Fruit fly (Drosophila melanogaster) whole organism, embryonic: ENCODE measurements around the gene CG17230.

Experiments used
- CG11398 ChIP-seq: fragments of 200-800 bp; sonication (Bioruptor generic); optimal IDR thresholded peaks from 2 replicates; lab custom pipeline; 2016; ENCODE audit warnings: missing biosample characterization, missing genetic modification characterization
- CG11504 ChIP-seq: fragments of 200-800 bp; sonication (Bioruptor generic); optimal IDR thresholded peaks from 3 replicates; lab custom pipeline; 2019; ENCODE audit warnings: missing biosample characterization, mild to moderate bottlenecking, missing genetic modification characterization, moderate library complexity
- CG1233 ChIP-seq: fragments of 200-800 bp; sonication (Bioruptor generic); optimal IDR thresholded peaks from 4 replicates; lab custom pipeline; 2018; ENCODE audit warnings: missing biosample characterization, mild to moderate bottlenecking, missing genetic modification characterization
- CG13296 ChIP-seq: fragments of 200-800 bp; sonication (Bioruptor generic); optimal IDR thresholded peaks from 3 replicates; lab custom pipeline; 2018; ENCODE audit warnings: missing biosample characterization, mild to moderate bottlenecking, missing genetic modification characterization
- CG14667 ChIP-seq: fragments of 200-800 bp; sonication (Bioruptor generic); IDR thresholded peaks from 2 replicates; pipeline ENCODE4 v1.3.6; 2022; ENCODE audit warnings: missing biosample characterization, missing genetic modification characterization
- CG14965 ChIP-seq: fragments of 200-800 bp; sonication (Bioruptor generic); optimal IDR thresholded peaks from 2 replicates; lab custom pipeline; 2016; ENCODE audit warnings: missing biosample characterization, missing genetic modification characterization, borderline replicate concordance
- CG15479 ChIP-seq: fragments of 200-800 bp; sonication (Bioruptor generic); optimal IDR thresholded peaks from 3 replicates; lab custom pipeline; 2019; ENCODE audit warnings: missing biosample characterization, mild to moderate bottlenecking, missing genetic modification characterization, moderate library complexity
- CG1602 ChIP-seq: fragments of 200-800 bp; sonication (Bioruptor generic); optimal IDR thresholded peaks from 3 replicates; lab custom pipeline; 2016; ENCODE audit warnings: missing biosample characterization, missing genetic modification characterization
- CG17328 ChIP-seq: fragments of 200-800 bp; sonication (Bioruptor generic); IDR thresholded peaks from 2 replicates; pipeline ENCODE4 v1.3.6; 2022; ENCODE audit warnings: missing biosample characterization, missing genetic modification characterization
- CG17359 ChIP-seq: fragments of 200-800 bp; sonication (Bioruptor generic); optimal IDR thresholded peaks from 3 replicates; lab custom pipeline; 2018; ENCODE audit warnings: missing biosample characterization, mild to moderate bottlenecking, missing genetic modification characterization, moderate library complexity
- CG17385 ChIP-seq: fragments of 200-800 bp; sonication (Bioruptor generic); optimal IDR thresholded peaks from 3 replicates; lab custom pipeline; 2018; ENCODE audit warnings: missing biosample characterization, mild to moderate bottlenecking, missing genetic modification characterization
- CG17912 ChIP-seq: fragments of 200-800 bp; sonication (Bioruptor generic); optimal IDR thresholded peaks from 2 replicates; lab custom pipeline; 2018; ENCODE audit warnings: missing biosample characterization, mild to moderate bottlenecking, missing genetic modification characterization
- CG2116 ChIP-seq: fragments of 200-800 bp; sonication (Bioruptor generic); optimal IDR thresholded peaks from 3 replicates; lab custom pipeline; 2018; ENCODE audit warnings: missing biosample characterization, mild to moderate bottlenecking, missing genetic modification characterization
- CG2889 ChIP-seq: fragments of 200-800 bp; sonication (Bioruptor generic); IDR thresholded peaks from 3 replicates; pipeline ENCODE4 v1.3.6; 2022; ENCODE audit warnings: missing biosample characterization, missing genetic modification characterization
- CG31388 ChIP-seq: fragments of 200-800 bp; sonication (Bioruptor generic); optimal IDR thresholded peaks from 2 replicates; lab custom pipeline; 2016; ENCODE audit warnings: missing biosample characterization, missing genetic modification characterization
- CG32532 ChIP-seq: fragments of 200-800 bp; sonication (Bioruptor generic); IDR thresholded peaks from 2 replicates; pipeline ENCODE4 v1.3.6; 2022; ENCODE audit warnings: missing biosample characterization, missing genetic modification characterization
- CG34376 ChIP-seq: fragments of 200-800 bp; sonication (Bioruptor generic); optimal IDR thresholded peaks from 2 replicates; lab custom pipeline; 2018; ENCODE audit warnings: missing biosample characterization, mild to moderate bottlenecking, missing genetic modification characterization
- CG3847 ChIP-seq: fragments of 200-800 bp; sonication (Bioruptor generic); IDR thresholded peaks from 2 replicates; pipeline ENCODE4 v1.3.6; 2022; ENCODE audit warnings: missing biosample characterization, missing genetic modification characterization
- CG4854 ChIP-seq: fragments of 200-800 bp; sonication (Bioruptor generic); optimal IDR thresholded peaks from 2 replicates; lab custom pipeline; 2016; ENCODE audit warnings: missing biosample characterization, missing genetic modification characterization, inconsistent platforms
- CG5180 ChIP-seq: fragments of 200-800 bp; sonication (Bioruptor generic); optimal IDR thresholded peaks from 3 replicates; lab custom pipeline; 2017; ENCODE audit warnings: missing biosample characterization, missing genetic modification characterization, mild to moderate bottlenecking, moderate library complexity, missing genetic modification reagents
- CG9876 ChIP-seq: fragments of 200-800 bp; sonication (Bioruptor generic); optimal IDR thresholded peaks from 2 replicates; lab custom pipeline; 2016; ENCODE audit warnings: missing biosample characterization, missing genetic modification characterization
- CoRest ChIP-seq: fragments of 200-800 bp; sonication (Bioruptor generic); optimal IDR thresholded peaks from 3 replicates; lab custom pipeline; 2018; ENCODE audit warnings: missing biosample characterization, mild to moderate bottlenecking, missing genetic modification characterization, moderate library complexity
- Dad ChIP-seq: fragments of 200-800 bp; sonication (Bioruptor generic); optimal IDR thresholded peaks from 3 replicates; lab custom pipeline; 2016; ENCODE audit warnings: missing biosample characterization, missing genetic modification characterization
- Fer3 ChIP-seq: fragments of 200-800 bp; sonication (Bioruptor generic); optimal IDR thresholded peaks from 2 replicates; lab custom pipeline; 2018; ENCODE audit warnings: missing biosample characterization, mild to moderate bottlenecking, missing genetic modification characterization, moderate library complexity
- HHEX ChIP-seq: fragments of 200-800 bp; sonication (Bioruptor generic); optimal IDR thresholded peaks from 3 replicates; lab custom pipeline; 2017; ENCODE audit warnings: missing biosample characterization, mild to moderate bottlenecking, missing genetic modification characterization, missing genetic modification reagents
- HLH4C ChIP-seq: fragments of 200-800 bp; sonication (Bioruptor generic); IDR thresholded peaks from 3 replicates; pipeline ENCODE4 v1.3.6; 2022; ENCODE audit warnings: missing biosample characterization, missing genetic modification characterization; ENCODE audit not compliant: partially characterized antibody
- MESR4 ChIP-seq: fragments of 200-800 bp; sonication (Bioruptor generic); optimal IDR thresholded peaks from 2 replicates; lab custom pipeline; 2018; ENCODE audit warnings: missing biosample characterization, mild to moderate bottlenecking, missing genetic modification characterization, moderate library complexity
- Oaz ChIP-seq: fragments of 200-800 bp; sonication (Bioruptor generic); IDR thresholded peaks from 2 replicates; pipeline ENCODE4 v1.3.6; 2022; ENCODE audit warnings: missing biosample characterization, missing genetic modification characterization
- Scr ChIP-seq: fragments of 200-800 bp; sonication (Bioruptor generic); IDR thresholded peaks from 2 replicates; pipeline ENCODE4 v1.3.6; 2022; ENCODE audit warnings: missing biosample characterization, missing genetic modification characterization; ENCODE audit not compliant: partially characterized antibody
- bowl ChIP-seq: fragments of 200-800 bp; sonication (Bioruptor generic); IDR thresholded peaks from 2 replicates; pipeline ENCODE4 v1.3.6; 2022; ENCODE audit warnings: missing biosample characterization, missing genetic modification characterization
- bsh ChIP-seq, 2 experiments: fragments of 200-800 bp; sonication (Bioruptor generic); optimal IDR thresholded peaks; 2 replicates each; lab custom pipeline; 2017 to 2018; ENCODE audit warnings: mild to moderate bottlenecking in 2 of 2, missing biosample characterization in 2 of 2, missing genetic modification characterization in 2 of 2, moderate library complexity in 1 of 2
- btn ChIP-seq: fragments of 200-800 bp; sonication (Bioruptor generic); optimal IDR thresholded peaks from 2 replicates; lab custom pipeline; 2016; ENCODE audit warnings: missing biosample characterization, missing genetic modification characterization
- chn ChIP-seq: fragments of 200-800 bp; sonication (Bioruptor generic); optimal IDR thresholded peaks from 2 replicates; lab custom pipeline; 2016; ENCODE audit warnings: missing biosample characterization, missing genetic modification characterization
- esg ChIP-seq: fragments of 200-800 bp; sonication (Bioruptor generic); conservative IDR thresholded peaks from 2 replicates; pipeline ENCODE4 v1.3.6; 2022; ENCODE audit warnings: missing biosample characterization, missing genetic modification characterization
- fd96Cb ChIP-seq: fragments of 200-800 bp; sonication (Bioruptor generic); optimal IDR thresholded peaks from 2 replicates; lab custom pipeline; 2018; ENCODE audit warnings: missing biosample characterization, mild to moderate bottlenecking, missing genetic modification characterization, moderate library complexity
- gsb ChIP-seq: fragments of 200-800 bp; sonication (Bioruptor generic); IDR thresholded peaks from 2 replicates; pipeline ENCODE4 v1.3.6; 2022; ENCODE audit warnings: missing biosample characterization, missing genetic modification characterization
- ham ChIP-seq: fragments of 200-800 bp; sonication (Bioruptor generic); IDR thresholded peaks from 2 replicates; pipeline ENCODE4 v1.3.6; 2022; ENCODE audit warnings: missing biosample characterization, missing genetic modification characterization
- jigr1 ChIP-seq: fragments of 200-800 bp; sonication (Bioruptor generic); IDR thresholded peaks from 3 replicates; pipeline ENCODE4 v1.3.6; 2022; ENCODE audit warnings: missing biosample characterization, missing genetic modification characterization
- kni ChIP-seq: fragments of 200-800 bp; sonication (Bioruptor generic); optimal IDR thresholded peaks from 3 replicates; lab custom pipeline; 2017; ENCODE audit warnings: mild to moderate bottlenecking, missing biosample characterization, missing genetic modification reagents, missing genetic modification characterization
- lab ChIP-seq: fragments of 200-800 bp; sonication (Bioruptor generic); optimal IDR thresholded peaks from 3 replicates; lab custom pipeline; 2017; ENCODE audit warnings: missing biosample characterization, missing genetic modification characterization, mild to moderate bottlenecking, moderate library complexity, missing genetic modification reagents
- odd ChIP-seq: fragments of 200-800 bp; sonication (Bioruptor generic); optimal IDR thresholded peaks from 2 replicates; lab custom pipeline; 2017; ENCODE audit warnings: missing biosample characterization, mild to moderate bottlenecking, missing genetic modification characterization
- pita ChIP-seq: fragments of 200-800 bp; sonication (Bioruptor generic); optimal IDR thresholded peaks from 2 replicates; lab custom pipeline; 2017; ENCODE audit warnings: missing biosample characterization, mild to moderate bottlenecking, missing genetic modification characterization
- ro ChIP-seq: fragments of 200-800 bp; sonication (Bioruptor generic); IDR thresholded peaks from 2 replicates; pipeline ENCODE4 v1.3.6; 2022; ENCODE audit warnings: missing biosample characterization, missing genetic modification characterization
- scrt ChIP-seq: fragments of 200-800 bp; sonication (Bioruptor generic); optimal IDR thresholded peaks from 2 replicates; lab custom pipeline; 2018; ENCODE audit warnings: missing biosample characterization, mild to moderate bottlenecking, missing genetic modification characterization, moderate library complexity
- so ChIP-seq: fragments of 200-800 bp; sonication (Bioruptor generic); IDR thresholded peaks from 3 replicates; pipeline ENCODE4 v1.3.6; 2022; ENCODE audit warnings: missing biosample characterization, missing genetic modification characterization
- tap ChIP-seq: fragments of 200-800 bp; optimal IDR thresholded peaks from 3 replicates; lab custom pipeline; 2019; ENCODE audit warnings: missing biosample characterization, mild to moderate bottlenecking, missing genetic modification characterization, moderate library complexity
- tio ChIP-seq: fragments of 200-800 bp; sonication (Bioruptor generic); optimal IDR thresholded peaks from 2 replicates; lab custom pipeline; 2017; ENCODE audit warnings: missing biosample characterization, missing genetic modification characterization, inconsistent platforms
- tna ChIP-seq: fragments of 200-800 bp; sonication (Bioruptor generic); IDR thresholded peaks from 2 replicates; pipeline ENCODE4 v1.3.6; 2022; ENCODE audit warnings: missing biosample characterization, missing genetic modification characterization; ENCODE audit not compliant: partially characterized antibody
- trh ChIP-seq: fragments of 200-800 bp; sonication (Bioruptor generic); optimal IDR thresholded peaks from 2 replicates; lab custom pipeline; 2016; ENCODE audit warnings: missing biosample characterization, missing genetic modification characterization

The CG17230 gene

dm6 chr3R:11435537-11436234, 1.9 kb upstream of the CG17230 start, which contains the start of the genes Exd2 and CG5281 (continued):
- no peak for TF ChIP-seq bowl (GFP tag; lab: Robert Waterston, UW)
- TF ChIP-seq CG3847 (GFP tag; lab: Robert Waterston, UW), result peak; percentile 72
- no peak for TF ChIP-seq gsb (GFP tag; lab: Robert Waterston, UW)
- TF ChIP-seq CG14965, result no peak
- TF ChIP-seq CoRest (tag; lab: Kevin White, UChicago), result peak; percentile 90
- TF ChIP-seq CG34376 (GFP tag; lab: Kevin White, UChicago), result peak; percentile 24
- no peak for TF ChIP-seq Oaz (GFP tag; lab: Robert Waterston, UW)
- 0 out of 2 replicates have a peak, but pooled peaks have one; percentile 40 for TF ChIP-seq CG17328 (GFP tag; lab: Robert Waterston, UW)
- TF ChIP-seq lab, result no peak
- no peak for TF ChIP-seq CG32532 (GFP tag; lab: Robert Waterston, UW)
- TF ChIP-seq esg (GFP tag; lab: Robert Waterston, UW), result no peak
- TF ChIP-seq HHEX (GFP tag; lab: Kevin White, UChicago), result peak; percentile 45
- peak in 1 of 2 experiments; percentile 52 for TF ChIP-seq bsh (GFP tag; optimal IDR thresholded peaks at IDR 0.05; lab: Kevin White, UChicago)
- no peak for TF ChIP-seq ro (GFP tag; lab: Robert Waterston, UW)
- no peak for TF ChIP-seq CG11504 (tag; lab: Kevin White, UChicago)
- no peak for TF ChIP-seq CG2889 (GFP tag; lab: Robert Waterston, UW)
- TF ChIP-seq MESR4 (GFP tag; lab: Kevin White, UChicago), result peak; percentile 43
- peak; percentile 21 for TF ChIP-seq CG9876 (GFP tag; lab: Kevin White, UChicago)
- no peak for TF ChIP-seq CG15479 (GFP tag; lab: Kevin White, UChicago)
- no peak for TF ChIP-seq CG31388 (GFP tag; lab: Kevin White, UChicago)
- TF ChIP-seq ham (GFP tag; lab: Robert Waterston, UW), result no peak
- TF ChIP-seq chn (GFP tag; lab: Kevin White, UChicago), result peak; percentile 59
- TF ChIP-seq scrt, result no peak
- TF ChIP-seq HLH4C (GFP tag; lab: Robert Waterston, UW), result no peak
- TF ChIP-seq CG14667, result no peak
- TF ChIP-seq CG1602, result peak; percentile 42
- TF ChIP-seq CG4854, result peak; percentile 22
- TF ChIP-seq CG2116 (GFP tag; lab: Kevin White, UChicago), result peak; percentile 87
- no peak for TF ChIP-seq tap (tag; lab: Kevin White, UChicago)
- no peak for TF ChIP-seq jigr1 (GFP tag; lab: Robert Waterston, UW)
- TF ChIP-seq trh (GFP tag; lab: Kevin White, UChicago), result no peak
- no peak for TF ChIP-seq CG5180 (GFP tag; lab: Kevin White, UChicago)
- TF ChIP-seq CG11398, result no peak
- TF ChIP-seq CG13296 (GFP tag; lab: Kevin White, UChicago), result peak; percentile 57
- TF ChIP-seq CG17359 (tag; lab: Kevin White, UChicago), result peak; percentile 53
- TF ChIP-seq fd96Cb (tag; lab: Kevin White, UChicago), result peak; percentile 9
- peak; percentile 12 for TF ChIP-seq btn
- TF ChIP-seq tio (GFP tag; lab: Kevin White, UChicago), result no peak
- TF ChIP-seq CG17385, result peak; percentile 62
- no peak for TF ChIP-seq tna (GFP tag; lab: Robert Waterston, UW)
- peak; percentile 47 for TF ChIP-seq Dad (GFP tag; lab: Kevin White, UChicago)
- peak; percentile 48; the same call in 1 of the 2 replicates for TF ChIP-seq Scr (GFP tag; lab: Robert Waterston, UW)
- peak; percentile 61 for TF ChIP-seq CG17912 (GFP tag; lab: Kevin White, UChicago)
- peak; percentile 9 for TF ChIP-seq CG1233
- no peak for TF ChIP-seq odd (GFP tag; lab: Kevin White, UChicago)
- TF ChIP-seq Fer3 (tag; lab: Kevin White, UChicago), result peak; percentile 63
- peak; percentile 54 for TF ChIP-seq kni
- no peak; the same call in 2 of the 3 replicates for TF ChIP-seq so (GFP tag; lab: Robert Waterston, UW)
- no peak for TF ChIP-seq pita (GFP tag; lab: Kevin White, UChicago)
